Fruit fly (Drosophila melanogaster) whole organism, pupa: ENCODE data around the gene AGO2.

Experiments
- CG10348 ChIP-seq: fragments of 200-800 bp; sonication (Bioruptor generic); IDR thresholded peaks from 2 replicates; pipeline ENCODE4 v1.3.6; 2022; ENCODE audit warnings: missing biosample characterization, missing genetic modification characterization
- CG12605 ChIP-seq: fragments of 200-800 bp; sonication (Bioruptor generic); IDR thresholded peaks from 2 replicates; pipeline ENCODE4 v1.3.6; 2022; ENCODE audit warnings: missing biosample characterization, missing genetic modification characterization
- CG13204 ChIP-seq: fragments of 200-800 bp; sonication (Bioruptor generic); optimal IDR thresholded peaks from 2 replicates; lab custom pipeline; 2018; ENCODE audit warnings: missing biosample characterization, mild to moderate bottlenecking, missing genetic modification characterization, moderate library complexity
- CG14655 ChIP-seq: fragments of 200-800 bp; sonication (Bioruptor generic); optimal IDR thresholded peaks from 3 replicates; lab custom pipeline; 2017; ENCODE audit warnings: mild to moderate bottlenecking, missing biosample characterization, missing genetic modification reagents, missing genetic modification characterization
- CG15710 ChIP-seq: fragments of 200-800 bp; sonication (Bioruptor generic); optimal IDR thresholded peaks from 2 replicates; lab custom pipeline; 2018; ENCODE audit warnings: missing biosample characterization, mild to moderate bottlenecking, missing genetic modification characterization, moderate library complexity
- CG17806 ChIP-seq: fragments of 200-800 bp; sonication (Bioruptor generic); optimal IDR thresholded peaks from 2 replicates; lab custom pipeline; 2018; ENCODE audit warnings: missing biosample characterization, mild to moderate bottlenecking, missing genetic modification characterization, moderate library complexity
- CG32121 ChIP-seq: fragments of 200-800 bp; sonication (Bioruptor generic); IDR thresholded peaks from 2 replicates; pipeline ENCODE4 v1.3.6; 2022; ENCODE audit warnings: missing biosample characterization, missing genetic modification characterization
- CG34367 ChIP-seq: fragments of 200-800 bp; sonication (Bioruptor generic); optimal IDR thresholded peaks from 2 replicates; lab custom pipeline; 2018; ENCODE audit warnings: missing biosample characterization, mild to moderate bottlenecking, missing genetic modification characterization
- CG4496 ChIP-seq: fragments of 200-800 bp; sonication (Bioruptor generic); IDR thresholded peaks from 3 replicates; pipeline ENCODE4 v1.3.6; 2022; ENCODE audit warnings: missing biosample characterization, missing genetic modification characterization
- CG8159 ChIP-seq: fragments of 200-800 bp; sonication (Bioruptor generic); optimal IDR thresholded peaks from 3 replicates; lab custom pipeline; 2018; ENCODE audit warnings: missing biosample characterization, mild to moderate bottlenecking, missing genetic modification characterization, moderate library complexity
- CG8301 ChIP-seq: fragments of 200-800 bp; sonication (Bioruptor generic); optimal IDR thresholded peaks from 2 replicates; lab custom pipeline; 2018; ENCODE audit warnings: missing biosample characterization, mild to moderate bottlenecking, missing genetic modification characterization
- CG9948 ChIP-seq: fragments of 200-800 bp; sonication (Bioruptor generic); optimal IDR thresholded peaks from 2 replicates; lab custom pipeline; 2018; ENCODE audit warnings: missing biosample characterization, mild to moderate bottlenecking, missing genetic modification characterization, moderate library complexity
- D1 ChIP-seq: fragments of 200-800 bp; sonication (Bioruptor generic); optimal IDR thresholded peaks from 2 replicates; lab custom pipeline; 2018; ENCODE audit warnings: missing biosample characterization, mild to moderate bottlenecking, missing genetic modification characterization, moderate library complexity
- EcR ChIP-seq: fragments of 200-800 bp; sonication (Bioruptor generic); optimal IDR thresholded peaks from 3 replicates; lab custom pipeline; 2019; ENCODE audit warnings: missing biosample characterization, missing genetic modification characterization, mild to moderate bottlenecking, moderate library complexity, missing genetic modification reagents
- Ets98B ChIP-seq: fragments of 200-800 bp; sonication (Bioruptor generic); IDR thresholded peaks from 2 replicates; pipeline ENCODE4 v1.3.6; 2022; ENCODE audit warnings: missing biosample characterization, missing genetic modification characterization
- Pif1A ChIP-seq: fragments of 200-800 bp; sonication (Bioruptor generic); optimal IDR thresholded peaks from 3 replicates; lab custom pipeline; 2016; ENCODE audit warnings: missing biosample characterization, missing genetic modification characterization
- Pif1B ChIP-seq: fragments of 200-800 bp; sonication (Bioruptor generic); optimal IDR thresholded peaks from 3 replicates; lab custom pipeline; 2016; ENCODE audit warnings: missing biosample characterization, missing genetic modification characterization
- Snoo ChIP-seq: fragments of 200-800 bp; sonication (Bioruptor generic); optimal IDR thresholded peaks from 3 replicates; lab custom pipeline; 2017; ENCODE audit warnings: missing biosample characterization, mild to moderate bottlenecking, missing genetic modification characterization, inconsistent platforms
- fd96Ca ChIP-seq: fragments of 200-800 bp; sonication (Bioruptor generic); IDR thresholded peaks from 3 replicates; pipeline ENCODE4 v1.3.6; 2022; ENCODE audit warnings: missing biosample characterization, missing genetic modification characterization
- gl ChIP-seq: fragments of 200-800 bp; sonication (Bioruptor generic); optimal IDR thresholded peaks from 2 replicates; lab custom pipeline; 2018; ENCODE audit warnings: missing biosample characterization, mild to moderate bottlenecking, missing genetic modification characterization
- rn ChIP-seq: fragments of 200-800 bp; sonication (Bioruptor generic); IDR thresholded peaks from 2 replicates; pipeline ENCODE4 v1.3.6; 2022; ENCODE audit warnings: missing biosample characterization, missing genetic modification characterization

AGO2 gene

DNA sequence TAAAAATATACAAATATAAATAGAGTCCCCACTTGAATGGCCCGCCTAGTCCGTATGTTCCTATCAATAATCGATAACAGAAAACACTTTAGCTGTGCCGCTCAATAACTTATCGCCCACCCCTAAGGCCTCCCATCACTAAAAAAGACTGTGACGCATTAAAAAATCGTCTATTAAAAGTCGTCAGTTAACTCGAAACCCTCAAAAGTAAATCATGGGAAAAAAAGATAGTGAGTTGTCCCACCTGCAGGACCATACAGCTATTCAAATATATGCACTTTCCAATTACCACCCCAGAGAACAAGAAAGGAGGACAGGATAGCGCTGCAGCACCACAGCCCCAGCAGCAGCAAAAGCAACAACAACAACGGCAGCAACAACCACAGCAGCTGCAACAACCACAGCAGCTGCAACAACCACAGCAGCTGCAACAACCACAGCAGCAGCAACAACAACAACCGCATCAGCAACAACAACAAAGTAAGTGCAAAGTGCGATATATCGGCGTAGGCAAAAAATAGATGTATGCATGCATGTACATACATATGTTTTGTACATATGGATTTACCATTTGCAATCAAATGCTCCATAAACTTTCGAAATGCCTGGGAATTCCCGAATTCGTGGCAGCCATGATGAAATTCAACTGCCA is at the start of gene AGO2:
Gene AGO2, plus strand, starts transcription at position 121 of the 652 bp plus-strand sequence.
- TF ChIP-seq D1 (tag; lab: Kevin White, UChicago): peak; percentile 64
- peak; percentile 96 for TF ChIP-seq CG4496 (GFP tag; lab: Robert Waterston, UW)
- TF ChIP-seq CG12605 (GFP tag; lab: Robert Waterston, UW): peak; percentile 92
- peak; percentile 82 for TF ChIP-seq rn (GFP tag; lab: Robert Waterston, UW)
- peak; percentile 90 for TF ChIP-seq CG8301 (tag; lab: Kevin White, UChicago)
- TF ChIP-seq CG34367: no peak
- no peak for TF ChIP-seq CG13204
- peak; percentile 94 for TF ChIP-seq CG14655 (GFP tag; lab: Kevin White, UChicago)
- peak; percentile 51 for TF ChIP-seq CG9948 (tag; lab: Kevin White, UChicago)
- TF ChIP-seq CG32121 (GFP tag; lab: Robert Waterston, UW): peak; percentile 93
- TF ChIP-seq Snoo (tag; lab: Kevin White, UChicago): no peak
- peak; percentile 44 for TF ChIP-seq EcR (GFP tag; lab: Kevin White, UChicago)
- TF ChIP-seq CG8159 (tag; lab: Kevin White, UChicago): peak; percentile 75
- no peak for TF ChIP-seq Pif1B (GFP tag; lab: Kevin White, UChicago)
- peak; percentile 99 for TF ChIP-seq gl (tag; lab: Kevin White, UChicago)
- no peak for TF ChIP-seq fd96Ca
- peak; percentile 25 for TF ChIP-seq CG15710 (tag; lab: Kevin White, UChicago)
- peak; percentile 89 for TF ChIP-seq Pif1A (GFP tag; lab: Kevin White, UChicago)
- TF ChIP-seq CG10348 (GFP tag; lab: Robert Waterston, UW): no peak
- peak; percentile 94 for TF ChIP-seq Ets98B (GFP tag; lab: Robert Waterston, UW)
- TF ChIP-seq, all 21 proteins: peak for 14

DNA sequence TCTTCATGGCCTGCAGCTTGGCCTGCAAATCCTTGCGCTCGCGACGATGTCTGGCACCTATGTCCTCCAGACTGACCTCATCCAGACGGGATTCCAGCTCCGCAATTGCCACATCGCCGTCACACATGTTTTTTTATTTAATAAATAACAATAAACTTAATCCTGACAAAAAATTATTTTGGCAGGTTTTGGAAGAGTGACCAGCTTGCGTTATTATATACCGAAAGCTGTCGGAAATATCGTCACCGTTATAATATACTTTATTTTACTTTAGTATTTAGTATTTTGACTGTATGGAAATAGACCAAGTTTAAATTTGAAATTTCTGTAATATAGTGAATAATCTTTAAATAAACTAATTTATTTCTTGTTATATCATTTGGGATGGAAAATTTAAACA is 49.2 kb upstream of the AGO2 start, which contains the start of gene CG7857:
Gene CG7857, minus strand, starts transcription at position 208 of the 400 bp plus-strand sequence.
- TF ChIP-seq CG32121 (GFP tag; lab: Robert Waterston, UW) (no peak), CG9948 (tag; lab: Kevin White, UChicago) (no peak), Snoo (tag; lab: Kevin White, UChicago) (no peak), CG12605 (GFP tag; lab: Robert Waterston, UW) (no peak), CG10348 (GFP tag; lab: Robert Waterston, UW) (no peak), Pif1B (GFP tag; lab: Kevin White, UChicago) (no peak), CG14655 (GFP tag; lab: Kevin White, UChicago) (no peak), CG13204 (no peak), CG15710 (tag; lab: Kevin White, UChicago) (no peak), CG8301 (tag; lab: Kevin White, UChicago) (no peak), CG8159 (tag; lab: Kevin White, UChicago) (no peak), D1 (tag; lab: Kevin White, UChicago) (no peak), Pif1A (GFP tag; lab: Kevin White, UChicago) (no peak), gl (tag; lab: Kevin White, UChicago) (no peak), EcR (GFP tag; lab: Kevin White, UChicago) (no peak), CG4496 (GFP tag; lab: Robert Waterston, UW) (no peak)

DNA sequence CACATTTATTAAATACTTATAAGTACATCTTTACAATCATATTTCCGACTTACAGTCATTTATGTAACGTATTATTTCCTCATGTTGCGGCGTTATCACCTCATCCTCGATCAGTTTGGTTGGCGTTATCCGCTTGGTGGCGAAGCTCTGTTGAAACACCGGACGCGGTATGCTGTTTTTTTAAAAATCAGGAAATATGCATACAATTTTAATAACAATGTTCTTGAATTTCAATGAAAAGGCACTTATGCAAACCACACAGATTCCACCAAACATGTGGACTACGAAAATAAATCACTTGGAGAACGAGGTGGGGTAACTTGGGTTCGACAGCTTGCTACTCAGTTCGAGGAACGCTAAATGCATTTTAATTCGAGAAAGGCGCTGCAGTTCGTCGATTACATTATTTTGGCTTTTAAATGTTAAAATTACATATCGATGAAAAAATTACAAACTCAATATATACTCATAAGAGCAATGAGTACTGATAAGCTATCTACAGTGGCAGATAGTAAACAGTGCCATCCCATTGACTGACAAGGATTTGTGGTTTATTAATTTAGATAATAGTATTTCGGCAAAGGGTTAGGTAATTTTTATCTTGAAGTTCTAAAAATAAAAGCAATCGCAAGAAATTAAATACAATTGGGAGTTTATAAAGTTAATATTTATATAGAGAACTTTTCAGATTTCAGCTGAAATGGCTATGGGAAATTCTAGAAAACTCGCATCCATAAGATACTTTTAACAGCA is 47.6 kb upstream of the AGO2 start:
- no peak for TF ChIP-seq CG14655 (GFP tag; lab: Kevin White, UChicago)
- no peak for TF ChIP-seq Pif1B (GFP tag; lab: Kevin White, UChicago)
- TF ChIP-seq CG13204: no peak
- TF ChIP-seq CG8301 (tag; lab: Kevin White, UChicago): no peak
- no peak for TF ChIP-seq Ets98B (GFP tag; lab: Robert Waterston, UW)
- no peak for TF ChIP-seq CG8159 (tag; lab: Kevin White, UChicago)
- no peak for TF ChIP-seq CG32121 (GFP tag; lab: Robert Waterston, UW)
- TF ChIP-seq CG17806: no peak
- no peak for TF ChIP-seq gl (tag; lab: Kevin White, UChicago)
- no peak for TF ChIP-seq Pif1A (GFP tag; lab: Kevin White, UChicago)
- TF ChIP-seq CG12605 (GFP tag; lab: Robert Waterston, UW): no peak

DNA sequence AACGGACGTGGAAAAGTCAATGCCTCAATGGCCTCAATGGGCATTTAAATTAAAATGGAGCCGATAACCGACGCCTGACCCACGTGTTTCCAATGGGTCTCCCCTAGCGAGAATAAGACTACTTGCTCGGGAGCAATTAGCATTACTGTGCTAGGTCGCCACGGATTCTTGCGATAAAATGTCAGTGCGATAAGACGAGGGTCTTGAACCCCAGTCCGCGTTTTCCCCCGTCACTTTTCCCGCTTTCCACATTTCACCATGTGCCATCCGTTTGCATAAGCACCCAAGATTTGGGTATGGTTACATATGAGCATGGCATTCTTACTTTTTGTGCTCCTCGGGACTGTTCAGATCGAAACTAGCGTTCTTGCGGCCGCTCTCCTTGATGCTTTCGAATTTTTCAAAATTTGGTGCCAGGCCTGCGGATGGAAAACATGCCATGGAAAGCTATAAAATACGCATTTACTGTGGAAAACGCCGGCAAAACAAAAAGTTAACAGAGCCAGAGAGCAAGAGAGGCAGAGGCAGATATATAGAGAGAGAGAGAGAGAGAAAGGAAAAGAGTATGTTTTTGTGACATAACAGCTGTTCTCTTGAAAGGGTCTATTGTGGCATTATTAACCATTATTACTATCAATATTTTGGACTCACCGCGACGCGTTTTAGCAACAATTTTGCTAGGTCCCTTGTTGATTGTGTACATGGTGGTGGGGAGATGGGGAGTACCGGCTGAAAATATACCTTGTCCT is 46.6 kb upstream of the AGO2 start:
- TF ChIP-seq CG8159 (tag; lab: Kevin White, UChicago) (no peak), Pif1B (GFP tag; lab: Kevin White, UChicago) (no peak), CG32121 (GFP tag; lab: Robert Waterston, UW) (0 out of 2 replicates have a peak, but pooled peaks have one; percentile 28), CG34367 (no peak), EcR (GFP tag; lab: Kevin White, UChicago) (peak; percentile 66), CG14655 (GFP tag; lab: Kevin White, UChicago) (no peak), CG9948 (tag; lab: Kevin White, UChicago) (no peak), fd96Ca (no peak)

DNA sequence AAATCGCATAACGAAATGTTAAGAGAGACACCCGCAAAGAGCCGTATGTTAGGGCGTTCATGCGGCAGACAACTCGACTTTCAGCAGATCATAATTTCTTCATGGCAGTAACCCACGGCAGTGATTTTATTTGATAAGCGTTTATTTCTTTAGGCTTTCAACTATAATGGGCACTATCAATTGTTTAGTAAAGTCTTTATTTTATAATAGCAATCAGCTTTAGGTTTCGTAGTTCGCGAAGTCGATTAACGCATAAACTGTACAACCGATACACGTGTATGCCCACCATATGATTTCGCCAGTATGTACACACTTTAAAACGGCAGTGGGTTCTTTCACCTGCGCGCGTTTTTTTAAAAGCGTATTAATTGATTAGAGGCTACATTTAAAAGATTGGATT is 45.7 kb upstream of the AGO2 start, which contains the start of gene CG7841:
Gene CG7841, minus strand, starts transcription at position 20 of the 400 bp plus-strand sequence.
- TF ChIP-seq Pif1B (GFP tag; lab: Kevin White, UChicago): peak; percentile 99
- no peak; the same call in 2 of the 3 replicates for TF ChIP-seq fd96Ca
- TF ChIP-seq Pif1A (GFP tag; lab: Kevin White, UChicago): peak; percentile 99
- no peak for TF ChIP-seq CG10348 (GFP tag; lab: Robert Waterston, UW)
- peak; percentile 98 for TF ChIP-seq CG34367
- TF ChIP-seq Snoo (tag; lab: Kevin White, UChicago): peak; percentile 99
- TF ChIP-seq CG12605 (GFP tag; lab: Robert Waterston, UW): peak; percentile 97
- peak; percentile 98 for TF ChIP-seq gl (tag; lab: Kevin White, UChicago)
- peak; percentile 98 for TF ChIP-seq CG17806
- TF ChIP-seq CG32121 (GFP tag; lab: Robert Waterston, UW): peak; percentile 97
- TF ChIP-seq CG13204: peak; percentile 95
- TF ChIP-seq CG14655 (GFP tag; lab: Kevin White, UChicago): peak; percentile 97
- TF ChIP-seq CG9948 (tag; lab: Kevin White, UChicago): peak; percentile 96
- peak; percentile 98 for TF ChIP-seq CG15710 (tag; lab: Kevin White, UChicago)
- peak; percentile 92 for TF ChIP-seq EcR (GFP tag; lab: Kevin White, UChicago)
- TF ChIP-seq D1 (tag; lab: Kevin White, UChicago): peak; percentile 97
- TF ChIP-seq Ets98B (GFP tag; lab: Robert Waterston, UW): peak; percentile 98
- peak; percentile 98 for TF ChIP-seq CG4496 (GFP tag; lab: Robert Waterston, UW)
- peak; percentile 98 for TF ChIP-seq CG8159 (tag; lab: Kevin White, UChicago)
- TF ChIP-seq CG8301 (tag; lab: Kevin White, UChicago): peak; percentile 98
- no peak; the same call in 1 of the 2 replicates for TF ChIP-seq rn (GFP tag; lab: Robert Waterston, UW)
